Fruit fly (Drosophila melanogaster) whole organism, embryonic: ENCODE results near the gene zen2.
A peak's percentile ranks its signal among the peaks of the same experiment; 100 is the strongest.

Source experiments
- ATbp ChIP-seq: fragments of 200-800 bp; sonication (Bioruptor generic); optimal IDR thresholded peaks from 2 replicates; lab custom pipeline; 2017; ENCODE audit warnings: missing biosample characterization, mild to moderate bottlenecking, missing genetic modification characterization, missing genetic modification reagents
- Asciz ChIP-seq: fragments of 200-800 bp; sonication (Bioruptor generic); optimal IDR thresholded peaks from 2 replicates; lab custom pipeline; 2017; ENCODE audit warnings: missing biosample characterization, mild to moderate bottlenecking, missing genetic modification characterization, missing genetic modification reagents
- CG10147 ChIP-seq: fragments of 200-800 bp; sonication (Bioruptor generic); optimal IDR thresholded peaks from 2 replicates; lab custom pipeline; 2019; ENCODE audit warnings: missing biosample characterization, mild to moderate bottlenecking, missing genetic modification characterization, moderate library complexity
- CG10366 ChIP-seq: fragments of 200-800 bp; sonication (Bioruptor generic); IDR thresholded peaks from 2 replicates; pipeline ENCODE4 v1.3.6; 2022; ENCODE audit warnings: missing biosample characterization, missing genetic modification characterization
- CG10565 ChIP-seq: fragments of 200-800 bp; sonication (Bioruptor generic); optimal IDR thresholded peaks from 3 replicates; lab custom pipeline; 2016; ENCODE audit warnings: missing biosample characterization, mild to moderate bottlenecking, missing genetic modification characterization
- CG11093 ChIP-seq: fragments of 200-800 bp; sonication (Bioruptor generic); IDR thresholded peaks from 3 replicates; pipeline ENCODE4 v1.3.6; 2022; ENCODE audit warnings: missing biosample characterization, missing genetic modification characterization
- CG1233 ChIP-seq: fragments of 200-800 bp; sonication (Bioruptor generic); optimal IDR thresholded peaks from 4 replicates; lab custom pipeline; 2018; ENCODE audit warnings: missing biosample characterization, mild to moderate bottlenecking, missing genetic modification characterization
- CG13123 ChIP-seq: fragments of 200-800 bp; sonication (Bioruptor generic); optimal IDR thresholded peaks from 2 replicates; lab custom pipeline; 2016; ENCODE audit warnings: missing biosample characterization, missing genetic modification characterization
- CG17829 ChIP-seq: fragments of 200-800 bp; optimal IDR thresholded peaks from 2 replicates; lab custom pipeline; 2019; ENCODE audit warnings: missing biosample characterization, mild to moderate bottlenecking, missing genetic modification characterization, moderate library complexity
- CG18011 ChIP-seq: fragments of 200-800 bp; sonication (Bioruptor generic); optimal IDR thresholded peaks from 2 replicates; lab custom pipeline; 2017; ENCODE audit warnings: missing biosample characterization, missing genetic modification characterization, mild to moderate bottlenecking, moderate library complexity, missing genotype
- CG18476 ChIP-seq: fragments of 200-800 bp; sonication (Bioruptor generic); optimal IDR thresholded peaks from 2 replicates; lab custom pipeline; 2016; ENCODE audit warnings: missing biosample characterization, mild to moderate bottlenecking, missing genetic modification characterization
- CG18619 ChIP-seq: fragments of 200-800 bp; sonication (Bioruptor generic); optimal IDR thresholded peaks from 3 replicates; lab custom pipeline; 2017; ENCODE audit warnings: missing biosample characterization, mild to moderate bottlenecking, missing genetic modification characterization
- CG31224 ChIP-seq: fragments of 200-800 bp; sonication (Bioruptor generic); IDR thresholded peaks from 2 replicates; pipeline ENCODE4 v1.3.6; 2022; ENCODE audit warnings: missing biosample characterization, missing genetic modification characterization
- CG31441 ChIP-seq: fragments of 200-800 bp; sonication (Bioruptor generic); IDR thresholded peaks from 2 replicates; pipeline ENCODE4 v1.3.6; 2022; ENCODE audit warnings: missing biosample characterization, missing genetic modification characterization
- CG3726 ChIP-seq: fragments of 200-800 bp; sonication (Bioruptor generic); IDR thresholded peaks from 3 replicates; pipeline ENCODE4, ENCODE4 v1.3.6; 2022; ENCODE audit warnings: missing biosample characterization, missing genetic modification characterization
- CG42726 ChIP-seq: fragments of 200-800 bp; sonication (Bioruptor generic); IDR thresholded peaks from 2 replicates; pipeline ENCODE4 v1.3.6; 2022; ENCODE audit warnings: missing biosample characterization, missing genetic modification characterization; ENCODE audit not compliant: partially characterized antibody
- CG4617 ChIP-seq: fragments of 200-800 bp; sonication (Bioruptor generic); optimal IDR thresholded peaks from 3 replicates; lab custom pipeline; 2016; ENCODE audit warnings: missing biosample characterization, missing genetic modification characterization, borderline replicate concordance
- CG5180 ChIP-seq: fragments of 200-800 bp; sonication (Bioruptor generic); optimal IDR thresholded peaks from 3 replicates; lab custom pipeline; 2017; ENCODE audit warnings: missing biosample characterization, missing genetic modification characterization, mild to moderate bottlenecking, moderate library complexity, missing genetic modification reagents
- CG6654 ChIP-seq: fragments of 200-800 bp; sonication (Bioruptor generic); optimal IDR thresholded peaks from 2 replicates; lab custom pipeline; 2017; ENCODE audit warnings: missing biosample characterization, mild to moderate bottlenecking, missing genetic modification characterization
- CG7357 ChIP-seq: fragments of 200-800 bp; sonication (Bioruptor generic); IDR thresholded peaks from 3 replicates; pipeline ENCODE4 v1.3.6; 2022; ENCODE audit warnings: missing biosample characterization, missing genetic modification characterization
- CG9797 ChIP-seq: fragments of 200-800 bp; sonication (Bioruptor generic); optimal IDR thresholded peaks from 3 replicates; lab custom pipeline; 2018; ENCODE audit warnings: missing biosample characterization, mild to moderate bottlenecking, missing genetic modification characterization
- Chrac-16 ChIP-seq: fragments of 200-800 bp; sonication (Bioruptor generic); optimal IDR thresholded peaks from 3 replicates; lab custom pipeline; 2016; ENCODE audit warnings: missing biosample characterization, missing genetic modification characterization
- CkIIα-i1 ChIP-seq: fragments of 200-800 bp; sonication (Bioruptor generic); IDR thresholded peaks from 2 replicates; pipeline ENCODE4 v1.3.6; 2022; ENCODE audit warnings: missing biosample characterization, missing genetic modification characterization
- Dref ChIP-seq: fragments of 200-800 bp; sonication (Bioruptor generic); IDR thresholded peaks from 2 replicates; pipeline ENCODE4 v1.3.6; 2022; ENCODE audit warnings: missing biosample characterization, missing genetic modification characterization
- Eip74EF ChIP-seq, 2 experiments: fragments of 200-800 bp in 1 of 2; fragments of >200 bp in 1 of 2; sonication (Bioruptor generic) in 1 of 2; optimal IDR thresholded peaks; 2 replicates each; lab custom pipeline; 2017 to 2019; ENCODE audit warnings: missing biosample characterization in 2 of 2, missing genetic modification characterization in 2 of 2, mild to moderate bottlenecking in 1 of 2, moderate library complexity in 1 of 2
- Gsc ChIP-seq: fragments of 200-800 bp; sonication (Bioruptor generic); IDR thresholded peaks from 2 replicates; pipeline ENCODE4 v1.3.6; 2022; ENCODE audit warnings: missing biosample characterization, missing genetic modification characterization
- H15 ChIP-seq: fragments of 200-800 bp; sonication (Bioruptor generic); IDR thresholded peaks from 3 replicates; pipeline ENCODE4 v1.3.6; 2022; ENCODE audit warnings: missing biosample characterization, missing genetic modification characterization
- HLH4C ChIP-seq: fragments of 200-800 bp; sonication (Bioruptor generic); IDR thresholded peaks from 3 replicates; pipeline ENCODE4 v1.3.6; 2022; ENCODE audit warnings: missing biosample characterization, missing genetic modification characterization; ENCODE audit not compliant: partially characterized antibody
- Hr51 ChIP-seq, 2 experiments: fragments of 200-800 bp; sonication (Bioruptor generic); optimal IDR thresholded peaks; 2 replicates in 1 of 2; 3 replicates in 1 of 2; lab custom pipeline; 2016 to 2018; ENCODE audit warnings: missing biosample characterization in 2 of 2, missing genetic modification characterization in 2 of 2, mild to moderate bottlenecking in 1 of 2, moderate library complexity in 1 of 2
- Lhr ChIP-seq: fragments of 200-800 bp; sonication (Bioruptor generic); optimal IDR thresholded peaks from 3 replicates; lab custom pipeline; 2017; ENCODE audit warnings: mild to moderate bottlenecking, missing biosample characterization, missing genetic modification reagents, missing genetic modification characterization
- Lpt ChIP-seq: fragments of >200 bp; optimal IDR thresholded peaks from 2 replicates; lab custom pipeline; 2018; ENCODE audit warnings: missing biosample characterization, missing genetic modification characterization
- Mrtf ChIP-seq: fragments of 200-800 bp; sonication (Bioruptor generic); IDR thresholded peaks from 3 replicates; pipeline ENCODE4 v1.3.6; 2022; ENCODE audit warnings: missing biosample characterization, missing genetic modification characterization
- Spps ChIP-seq: fragments of 200-800 bp; sonication (Bioruptor generic); optimal IDR thresholded peaks from 2 replicates; lab custom pipeline; 2018; ENCODE audit warnings: missing biosample characterization, mild to moderate bottlenecking, missing genetic modification characterization
- bab2 ChIP-seq: fragments of 200-800 bp; sonication (Bioruptor generic); optimal IDR thresholded peaks from 2 replicates; lab custom pipeline; 2016; ENCODE audit warnings: missing biosample characterization, missing genetic modification characterization
- bcd ChIP-seq: fragments of 200-800 bp; sonication (Bioruptor generic); optimal IDR thresholded peaks from 2 replicates; lab custom pipeline; 2017; ENCODE audit warnings: missing biosample characterization, mild to moderate bottlenecking, missing genetic modification characterization
- br ChIP-seq: fragments of >200 bp; optimal IDR thresholded peaks from 2 replicates; lab custom pipeline; 2017
- chm ChIP-seq: fragments of 200-800 bp; sonication (Bioruptor generic); IDR thresholded peaks from 2 replicates; pipeline ENCODE4 v1.3.6; 2022; ENCODE audit warnings: missing biosample characterization, missing genetic modification characterization
- gro ChIP-seq: fragments of 200-800 bp; sonication (Bioruptor generic); optimal IDR thresholded peaks from 2 replicates; lab custom pipeline; 2016; ENCODE audit warnings: missing biosample characterization, missing genetic modification characterization
- hb ChIP-seq: fragments of 200-800 bp; sonication (Bioruptor generic); IDR thresholded peaks from 3 replicates; pipeline ENCODE4 v1.3.6; 2022; ENCODE audit warnings: missing biosample characterization, missing genetic modification characterization; ENCODE audit not compliant: partially characterized antibody
- hth ChIP-seq: fragments of >200 bp; optimal IDR thresholded peaks from 2 replicates; lab custom pipeline; 2017; ENCODE audit warnings: inconsistent platforms
- jing ChIP-seq: fragments of 200-800 bp; sonication (Bioruptor generic); optimal IDR thresholded peaks from 2 replicates; lab custom pipeline; 2018; ENCODE audit warnings: missing biosample characterization, mild to moderate bottlenecking, missing genetic modification characterization
- lilli ChIP-seq: fragments of 200-800 bp; sonication (Bioruptor generic); optimal IDR thresholded peaks from 3 replicates; lab custom pipeline; 2016; ENCODE audit warnings: missing biosample characterization, missing genetic modification characterization
- onecut ChIP-seq: fragments of 200-800 bp; sonication (Bioruptor generic); IDR thresholded peaks from 2 replicates; pipeline ENCODE4 v1.3.6; 2022; ENCODE audit warnings: missing biosample characterization, missing genetic modification characterization
- otp ChIP-seq: fragments of 200-800 bp; sonication (Bioruptor generic); IDR thresholded peaks from 3 replicates; pipeline ENCODE4, ENCODE4 v1.3.6; 2022; ENCODE audit warnings: missing biosample characterization, missing genetic modification characterization
- pan ChIP-seq, 4 experiments: fragments of >200 bp in 3 of 4; fragments of 200-800 bp in 1 of 4; sonication (Bioruptor generic) in 1 of 4; optimal IDR thresholded peaks in 3 of 4; IDR thresholded peaks in 1 of 4; 2 replicates each; pipeline versions ENCODE4 v1.3.6 to Lab custom; 2017 to 2022; ENCODE audit warnings: missing biosample characterization in 2 of 4, missing genetic modification characterization in 2 of 4, mixed read lengths in 1 of 4
- pho ChIP-seq: fragments of 200-800 bp; sonication (Bioruptor generic); optimal IDR thresholded peaks from 2 replicates; lab custom pipeline; 2016; ENCODE audit warnings: missing biosample characterization, missing genetic modification characterization
- pita ChIP-seq: fragments of 200-800 bp; sonication (Bioruptor generic); optimal IDR thresholded peaks from 2 replicates; lab custom pipeline; 2017; ENCODE audit warnings: missing biosample characterization, mild to moderate bottlenecking, missing genetic modification characterization
- tin ChIP-seq: fragments of 200-800 bp; sonication (Bioruptor generic); optimal IDR thresholded peaks from 3 replicates; lab custom pipeline; 2016; ENCODE audit warnings: missing biosample characterization, missing genetic modification characterization
- trem ChIP-seq: fragments of 200-800 bp; optimal IDR thresholded peaks from 3 replicates; lab custom pipeline; 2019; ENCODE audit warnings: missing biosample characterization, mild to moderate bottlenecking, missing genetic modification characterization, moderate library complexity
- usp ChIP-seq: fragments of >200 bp; optimal IDR thresholded peaks from 2 replicates; lab custom pipeline; 2017; ENCODE audit warnings: missing biosample characterization, missing genetic modification characterization

Gene zen2

DNA sequence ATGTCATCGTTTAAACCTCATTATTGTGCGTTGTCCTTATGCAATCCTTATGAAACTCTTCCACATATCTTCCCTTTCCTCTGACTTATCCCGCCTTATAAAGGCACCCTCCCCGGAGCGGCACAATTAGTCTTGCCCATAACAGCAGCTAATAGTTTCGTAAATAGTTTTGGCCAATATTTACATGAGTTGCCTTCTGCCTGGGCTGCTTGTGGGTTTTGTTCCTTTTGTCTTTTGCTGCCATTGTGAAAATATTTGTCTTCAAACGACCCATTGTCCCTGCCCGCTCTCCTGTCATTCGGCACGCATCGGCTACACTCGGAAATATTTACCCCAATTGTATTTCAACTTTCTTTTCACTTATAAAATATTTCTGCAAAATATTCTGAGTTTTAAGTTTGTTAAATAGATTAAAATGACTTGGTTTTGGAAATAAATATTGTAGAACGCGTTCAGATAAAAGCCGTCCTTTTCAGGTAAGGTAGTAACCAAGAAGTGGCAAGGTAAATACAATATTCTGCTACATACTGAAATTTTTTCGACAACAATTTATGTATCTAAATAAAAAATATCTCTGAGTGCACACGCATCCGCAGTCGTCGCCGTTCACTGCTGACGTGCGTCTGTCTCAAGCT lies 20.3 kb downstream of the zen2 start (continued):
- TF ChIP-seq CG1233 (peak; percentile 12), Lpt (GFP tag; lab: Kevin White, UChicago) (no peak), Hr51 (GFP tag; optimal IDR thresholded peaks at IDR 0.05; lab: Kevin White, UChicago) (peak in 1 of 2 experiments; percentile 16), CG31441 (GFP tag; lab: Robert Waterston, UW) (peak; percentile 57), H15 (no peak), CG7357 (GFP tag; lab: Robert Waterston, UW) (0 out of 3 replicates have a peak, but pooled peaks have one; percentile 22), CG11093 (GFP tag; lab: Robert Waterston, UW) (no peak), trem (peak; percentile 44), Gsc (GFP tag; lab: Robert Waterston, UW) (no peak), ATbp (GFP tag; lab: Kevin White, UChicago) (peak; percentile 23), hb (GFP tag; lab: Robert Waterston, UW) (no peak), otp (GFP tag; lab: Robert Waterston, UW) (no peak), pho (GFP tag; lab: Kevin White, UChicago) (no peak), chm (GFP tag; lab: Robert Waterston, UW) (no peak), CG10366 (no peak), CG18619 (GFP tag; lab: Kevin White, UChicago) (no peak), bab2 (GFP tag; lab: Kevin White, UChicago) (no peak), CG5180 (GFP tag; lab: Kevin White, UChicago) (peak; percentile 1), bcd (peak; percentile 20), pita (no peak)

DNA sequence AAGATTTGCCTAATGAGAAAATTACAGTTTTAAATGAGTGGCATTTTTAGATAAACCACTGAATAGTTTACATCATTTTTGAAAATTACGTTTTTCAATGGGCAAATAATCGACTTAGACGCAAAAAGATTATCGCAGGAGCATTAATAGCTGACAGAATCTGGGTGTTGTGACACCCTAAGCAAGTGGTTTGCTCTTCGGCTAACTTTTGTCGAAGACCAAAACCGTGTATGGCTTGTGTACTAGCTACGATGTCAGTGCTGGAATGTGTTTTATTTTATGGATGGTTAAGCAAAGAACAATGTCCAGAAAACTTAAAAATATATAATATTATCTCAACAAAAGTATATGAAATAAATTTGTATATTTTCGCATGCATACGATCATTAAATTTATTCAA lies 35.1 kb downstream of the zen2 start:
- TF ChIP-seq gro = no peak
- no peak for TF ChIP-seq pan (optimal IDR thresholded peaks at IDR 0.05; lab: Kevin White, UChicago)
- TF ChIP-seq pan (GFP tag; optimal IDR thresholded peaks at IDR 0.05 in 1 of 2, IDR thresholded peaks at IDR 0.05 in 1 of 2) = no peak
- no peak for TF ChIP-seq CkIIα-i1 (GFP tag; lab: Robert Waterston, UW)
- no peak for TF ChIP-seq CG3726 (GFP tag; lab: Robert Waterston, UW)
- TF ChIP-seq usp = no peak
- no peak for TF ChIP-seq Spps (tag; lab: Kevin White, UChicago)
- no peak for TF ChIP-seq onecut (GFP tag; lab: Robert Waterston, UW)
- no peak for TF ChIP-seq Chrac-16 (GFP tag; lab: Kevin White, UChicago)
- TF ChIP-seq lilli (GFP tag; lab: Kevin White, UChicago) = no peak
- peak; percentile 21 for TF ChIP-seq CG17829 (tag; lab: Kevin White, UChicago)
- TF ChIP-seq Lpt (GFP tag; lab: Kevin White, UChicago) = no peak
- no peak for TF ChIP-seq CG10147 (GFP tag; lab: Kevin White, UChicago)
- no peak for TF ChIP-seq jing
- no peak for TF ChIP-seq Mrtf (GFP tag; lab: Robert Waterston, UW)
- no peak for TF ChIP-seq tin (GFP tag; lab: Kevin White, UChicago)
- no peak for TF ChIP-seq CG4617 (GFP tag; lab: Kevin White, UChicago)
- TF ChIP-seq CG13123 (GFP tag; lab: Kevin White, UChicago) = no peak
- no peak for TF ChIP-seq Asciz (GFP tag; lab: Kevin White, UChicago)
- TF ChIP-seq HLH4C (GFP tag; lab: Robert Waterston, UW) = 0 out of 3 replicates have a peak, but pooled peaks have one; percentile 17
- TF ChIP-seq br (lab: Kevin White, UChicago) = no peak
- no peak for TF ChIP-seq CG31224
- TF ChIP-seq Lhr (GFP tag; lab: Kevin White, UChicago) = peak; percentile 82
- peak; percentile 50 for TF ChIP-seq Dref (GFP tag; lab: Robert Waterston, UW)
- peak; percentile 41; the same call in 1 of the 2 replicates for TF ChIP-seq CG42726 (GFP tag; lab: Robert Waterston, UW)
- TF ChIP-seq CG10565 (GFP tag; lab: Kevin White, UChicago) = no peak
- no peak for TF ChIP-seq CG18476 (GFP tag; lab: Kevin White, UChicago)
- no peak for TF ChIP-seq CG6654 (GFP tag; lab: Kevin White, UChicago)
- TF ChIP-seq Eip74EF (GFP tag; optimal IDR thresholded peaks at IDR 0.05; lab: Kevin White, UChicago) = no peak
- TF ChIP-seq CG9797 (GFP tag; lab: Kevin White, UChicago) = no peak
- TF ChIP-seq CG18011 (GFP tag; lab: Kevin White, UChicago) = peak; percentile 98
- TF ChIP-seq hth = no peak
